Worm (Caenorhabditis elegans) whole organism, young adult: ENCODE results near the gene perm-5.
A peak's percentile ranks its signal among the peaks of the same experiment; 100 is the strongest.

Experiments used
- B0035.1 ChIP-seq: sonication (generic microtip); optimal IDR thresholded peaks from 2 replicates; lab custom pipeline; 2016; ENCODE audit warnings: missing genetic modification characterization, mild to moderate bottlenecking, missing compliant biosample characterization, missing genotype, missing genetic modification reagents
- B0261.1 ChIP-seq: sonication (generic microtip); optimal IDR thresholded peaks from 2 replicates; lab custom pipeline; 2016; ENCODE audit warnings: mild to moderate bottlenecking, missing genetic modification characterization, moderate library complexity, missing compliant biosample characterization
- F23B12.7 ChIP-seq: sonication (generic microtip); optimal IDR thresholded peaks from 2 replicates; lab custom pipeline; 2017; ENCODE audit warnings: missing genetic modification characterization, mild to moderate bottlenecking, missing compliant biosample characterization, antibody characterized with exemption, moderate library complexity; ENCODE audit not compliant: insufficient read depth
- F33H1.4 ChIP-seq: fragments of 200-800 bp; sonication (Bioruptor generic); IDR thresholded peaks from 2 replicates; pipeline ENCODE4 v1.3.6; 2022; ENCODE audit warnings: missing genetic modification reagents, missing genetic modification characterization, missing compliant biosample characterization
- F39B2.1 ChIP-seq: fragments of 200-800 bp; sonication (Bioruptor generic); IDR thresholded peaks from 2 replicates; pipeline ENCODE4 v1.3.6; 2022; ENCODE audit warnings: missing genetic modification reagents, missing genetic modification characterization, missing compliant biosample characterization
- F49E8.2 ChIP-seq: sonication (generic microtip); optimal IDR thresholded peaks from 3 replicates; lab custom pipeline; 2017; ENCODE audit warnings: missing genetic modification characterization, mild to moderate bottlenecking, missing compliant biosample characterization, antibody characterized with exemption, moderate library complexity; ENCODE audit not compliant: insufficient read depth
- F52B5.7 ChIP-seq: sonication (generic microtip); optimal IDR thresholded peaks from 2 replicates; lab custom pipeline; 2016; ENCODE audit warnings: mild to moderate bottlenecking, missing genetic modification characterization, missing compliant biosample characterization
- K11D2.4 ChIP-seq: fragments of 200-800 bp; sonication (Bioruptor generic); IDR thresholded peaks from 2 replicates; pipeline ENCODE4 v1.3.6; 2022; ENCODE audit warnings: missing genetic modification reagents, missing genetic modification characterization, missing compliant biosample characterization
- T26A5.8 ChIP-seq: sonication (generic microtip); optimal IDR thresholded peaks from 2 replicates; lab custom pipeline; 2016; ENCODE audit warnings: missing genetic modification characterization, missing compliant biosample characterization
- Y56A3A.18 ChIP-seq: fragments of 200-800 bp; sonication (Bioruptor generic); IDR thresholded peaks from 2 replicates; pipeline ENCODE4 v1.3.6; 2022; ENCODE audit warnings: missing genetic modification reagents, missing genetic modification characterization, missing compliant biosample characterization
- akir-1 ChIP-seq: fragments of 200-800 bp; sonication (Bioruptor generic); optimal IDR thresholded peaks from 2 replicates; lab custom pipeline; 2018; ENCODE audit warnings: mild to moderate bottlenecking, missing genetic modification characterization, moderate library complexity, missing compliant biosample characterization
- ama-1 ChIP-seq, 3 experiments: fragments of 150-350 bp in 1 of 3; sonication (generic microtip) in 2 of 3; optimal IDR thresholded peaks; 2 replicates each; lab custom pipeline; 2014 to 2018; ENCODE audit warnings: missing biosample characterization in 2 of 3, missing genetic modification characterization in 2 of 3, missing genetic modification reagents in 2 of 3
- aptf-2 ChIP-seq: fragments of 200-800 bp; sonication (Bioruptor generic); conservative IDR thresholded peaks from 2 replicates; pipeline ENCODE4 v1.3.6; 2022; ENCODE audit warnings: missing genetic modification reagents, missing genetic modification characterization, missing compliant biosample characterization
- bed-1 ChIP-seq: fragments of 200-800 bp; sonication (Bioruptor generic); IDR thresholded peaks from 2 replicates; pipeline ENCODE4 v1.3.6; 2022; ENCODE audit warnings: missing genetic modification reagents, missing genetic modification characterization, missing compliant biosample characterization
- ceh-58 ChIP-seq: fragments of 200-800 bp; sonication (Bioruptor generic); IDR thresholded peaks from 2 replicates; pipeline ENCODE4 v1.3.6; 2022; ENCODE audit warnings: missing genetic modification characterization, missing compliant biosample characterization
- chd-7 ChIP-seq: sonication (generic microtip); optimal IDR thresholded peaks from 2 replicates; lab custom pipeline; 2016; ENCODE audit warnings: mild to moderate bottlenecking, missing genetic modification characterization, moderate library complexity, missing compliant biosample characterization
- hmg-1.2 ChIP-seq: fragments of 200-800 bp; sonication (Bioruptor generic); IDR thresholded peaks from 2 replicates; pipeline ENCODE4 v1.3.6; 2022; ENCODE audit warnings: missing genetic modification reagents, missing genetic modification characterization, missing compliant biosample characterization
- hrde-1 ChIP-seq: sonication (generic microtip); optimal IDR thresholded peaks from 2 replicates; lab custom pipeline; 2016; ENCODE audit warnings: missing genetic modification characterization, mild to moderate bottlenecking, missing compliant biosample characterization, moderate library complexity, missing genotype, missing genetic modification reagents, borderline replicate concordance
- hsf-1 ChIP-seq: fragments of 200-800 bp; sonication (Bioruptor generic); IDR thresholded peaks from 2 replicates; pipeline ENCODE4 v1.3.6; 2022; ENCODE audit warnings: missing genetic modification reagents, missing genetic modification characterization, missing compliant biosample characterization
- lin-26 ChIP-seq: fragments of 200-800 bp; sonication (Bioruptor generic); IDR thresholded peaks from 2 replicates; pipeline ENCODE4 v1.3.6; 2022; ENCODE audit warnings: missing genetic modification reagents, missing genetic modification characterization, missing compliant biosample characterization
- lin-35 ChIP-seq, 3 experiments: fragments of 150-350 bp in 2 of 3; sonication (generic microtip) in 1 of 3; optimal IDR thresholded peaks; 2 replicates each; lab custom pipeline; 2014 to 2018; ENCODE audit warnings: missing biosample characterization in 3 of 3, missing genetic modification characterization in 3 of 3, missing genetic modification reagents in 3 of 3
- madf-10 ChIP-seq: sonication (generic microtip); optimal IDR thresholded peaks from 2 replicates; lab custom pipeline; 2016; ENCODE audit warnings: mild to moderate bottlenecking, missing genetic modification characterization, missing compliant biosample characterization
- madf-3 ChIP-seq: fragments of 200-800 bp; sonication (Bioruptor generic); IDR thresholded peaks from 2 replicates; pipeline ENCODE4 v1.3.6; 2022; ENCODE audit warnings: missing genetic modification reagents, missing genetic modification characterization, missing compliant biosample characterization
- madf-6 ChIP-seq: fragments of 200-800 bp; sonication (Bioruptor generic); IDR thresholded peaks from 2 replicates; pipeline ENCODE4 v1.3.6; 2022; ENCODE audit warnings: missing genetic modification reagents, missing genetic modification characterization, missing compliant biosample characterization
- madf-8 ChIP-seq: fragments of 200-800 bp; sonication (Bioruptor generic); conservative IDR thresholded peaks from 2 replicates; pipeline ENCODE4 v1.3.6; 2022; ENCODE audit warnings: missing genetic modification reagents, missing genetic modification characterization, missing compliant biosample characterization
- mel-28 ChIP-seq: sonication (generic microtip); optimal IDR thresholded peaks from 2 replicates; lab custom pipeline; 2016; ENCODE audit warnings: borderline replicate concordance, mild to moderate bottlenecking, missing genetic modification characterization, missing compliant biosample characterization
- mxl-1 ChIP-seq: sonication (generic microtip); optimal IDR thresholded peaks from 2 replicates; lab custom pipeline; 2016; ENCODE audit warnings: missing genetic modification characterization, missing compliant biosample characterization
- nfyb-1 ChIP-seq: fragments of 200-800 bp; sonication (Bioruptor generic); IDR thresholded peaks from 2 replicates; pipeline ENCODE4 v1.3.6; 2022; ENCODE audit warnings: missing genetic modification reagents, missing genetic modification characterization, missing compliant biosample characterization
- nhr-179 ChIP-seq: sonication (generic microtip); optimal IDR thresholded peaks from 2 replicates; lab custom pipeline; 2016; ENCODE audit warnings: mild to moderate bottlenecking, missing genetic modification characterization, missing compliant biosample characterization
- nhr-90 ChIP-seq: sonication (generic microtip); optimal IDR thresholded peaks from 2 replicates; lab custom pipeline; 2016; ENCODE audit warnings: missing genotype, mild to moderate bottlenecking, missing genetic modification characterization, missing compliant biosample characterization
- pbrm-1 ChIP-seq: fragments of 200-800 bp; sonication (Bioruptor generic); IDR thresholded peaks from 2 replicates; pipeline ENCODE4 v1.3.6; 2022; ENCODE audit warnings: missing genetic modification reagents, missing genetic modification characterization, missing compliant biosample characterization
- rpc-1 ChIP-seq, 2 experiments: fragments of 150-350 bp in 1 of 2; sonication (generic microtip) in 1 of 2; optimal IDR thresholded peaks; 2 replicates each; lab custom pipeline; 2014 to 2018; ENCODE audit warnings: missing biosample characterization in 1 of 2, missing genetic modification characterization in 1 of 2, missing genetic modification reagents in 1 of 2, missing genotype in 1 of 2
- snpc-1.1 ChIP-seq: sonication (generic microtip); optimal IDR thresholded peaks from 2 replicates; lab custom pipeline; 2017; ENCODE audit warnings: missing genetic modification characterization, mild to moderate bottlenecking, missing compliant biosample characterization, antibody characterized with exemption, moderate library complexity, missing genotype, missing genetic modification reagents; ENCODE audit not compliant: insufficient read depth
- somi-1 ChIP-seq: fragments of 200-800 bp; sonication (Bioruptor generic); optimal IDR thresholded peaks from 2 replicates; lab custom pipeline; 2018; ENCODE audit warnings: mild to moderate bottlenecking, missing genetic modification characterization, missing compliant biosample characterization
- tbx-9 ChIP-seq: sonication (generic microtip); optimal IDR thresholded peaks from 2 replicates; lab custom pipeline; 2016; ENCODE audit warnings: borderline replicate concordance, missing genetic modification characterization, inconsistent platforms, missing compliant biosample characterization
- unc-130 ChIP-seq: sonication (generic microtip); optimal IDR thresholded peaks from 2 replicates; lab custom pipeline; 2016; ENCODE audit warnings: missing genetic modification reagents, missing genetic modification characterization, missing compliant biosample characterization
- zfh-2 ChIP-seq: fragments of 200-800 bp; sonication (Bioruptor generic); conservative IDR thresholded peaks from 2 replicates; pipeline ENCODE4 v1.3.6; 2022; ENCODE audit warnings: missing genetic modification reagents, missing genetic modification characterization, missing compliant biosample characterization
- ztf-22 ChIP-seq: fragments of 200-800 bp; sonication (Bioruptor generic); optimal IDR thresholded peaks from 2 replicates; lab custom pipeline; 2018; ENCODE audit warnings: mild to moderate bottlenecking, missing genetic modification characterization, moderate library complexity, missing compliant biosample characterization
- ztf-26 ChIP-seq: sonication (generic microtip); optimal IDR thresholded peaks from 2 replicates; lab custom pipeline; 2017; ENCODE audit warnings: missing genetic modification characterization, missing compliant biosample characterization
- ztf-28 ChIP-seq: fragments of 200-800 bp; sonication (Bioruptor generic); IDR thresholded peaks from 2 replicates; pipeline ENCODE4 v1.3.6; 2022; ENCODE audit warnings: missing genetic modification reagents, missing genetic modification characterization, missing compliant biosample characterization

The perm-5 gene

ce11 chrIV:5725300-5725699 lies 22.0 kb upstream of the perm-5 start, which contains the start of gene H35B03.1:
Gene H35B03.1 (plus strand): TSS chrIV:5725600.
- TF ChIP-seq Y56A3A.18 (no peak), hrde-1 (tag; lab: Kevin White, UChicago) (no peak), T26A5.8 (tag; lab: Kevin White, UChicago) (no peak)

ce11 chrIV:5723659-5724058 lies 20.4 kb upstream of the perm-5 start:
- TF ChIP-seq hmg-1.2 (GFP tag; lab: Robert Waterston, UW): no peak
- TF ChIP-seq B0035.1 (tag; lab: Kevin White, UChicago): no peak
- no peak for TF ChIP-seq snpc-1.1 (tag; lab: Kevin White, UChicago)
- TF ChIP-seq ztf-28 (GFP tag; lab: Robert Waterston, UW): no peak
- TF ChIP-seq mxl-1 (tag; lab: Kevin White, UChicago): no peak
- no peak for TF ChIP-seq F39B2.1 (GFP tag; lab: Robert Waterston, UW)
- no peak for TF ChIP-seq chd-7 (tag; lab: Kevin White, UChicago)
- TF ChIP-seq nfyb-1 (GFP tag; lab: Robert Waterston, UW): no peak
- no peak for TF ChIP-seq lin-26 (GFP tag; lab: Robert Waterston, UW)
- no peak for TF ChIP-seq aptf-2
- TF ChIP-seq pbrm-1 (GFP tag; lab: Robert Waterston, UW): no peak
- no peak for TF ChIP-seq F23B12.7 (tag; lab: Kevin White, UChicago)
- TF ChIP-seq nhr-90 (tag; lab: Kevin White, UChicago): no peak
- TF ChIP-seq zfh-2 (GFP tag; lab: Robert Waterston, UW): no peak
- no peak for TF ChIP-seq F33H1.4 (GFP tag; lab: Robert Waterston, UW)
- TF ChIP-seq tbx-9 (tag; lab: Kevin White, UChicago): no peak
- TF ChIP-seq ceh-58 (GFP tag; lab: Robert Waterston, UW): no peak

DNA sequence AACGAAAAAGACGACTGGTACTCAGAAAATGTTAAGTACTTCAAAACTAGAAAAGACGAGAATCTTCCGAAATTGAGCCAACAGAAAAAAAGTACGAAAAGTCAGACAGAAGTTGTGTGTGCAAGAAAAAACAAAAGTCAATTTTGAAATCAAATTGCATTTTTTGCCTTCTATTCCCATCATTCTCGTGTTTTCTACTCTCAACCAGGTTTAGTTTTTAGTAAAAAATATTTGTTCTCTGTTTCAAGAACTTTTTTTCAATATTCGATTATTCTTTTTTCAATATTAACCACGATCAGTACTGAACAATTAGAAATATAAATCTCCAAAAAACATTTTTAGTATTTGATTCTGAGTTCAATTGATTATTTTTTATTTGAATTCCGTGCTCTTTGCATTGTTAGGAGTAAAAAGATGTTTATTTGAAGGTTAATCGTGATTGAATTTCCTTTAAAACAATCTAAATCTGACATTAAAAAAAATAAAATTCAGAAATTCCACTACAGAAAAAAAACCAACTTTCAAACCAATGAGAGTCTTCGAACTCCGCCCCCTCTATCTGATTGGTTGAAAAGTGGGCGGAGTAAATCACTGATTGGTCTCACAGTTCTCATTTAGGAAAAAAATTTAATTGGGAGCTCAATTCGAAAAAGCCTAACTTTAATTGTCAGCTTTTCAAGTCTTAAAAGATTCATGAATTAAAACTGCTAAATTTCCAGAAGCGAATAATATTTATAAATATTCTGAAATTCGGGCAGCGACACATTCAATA lies 12.3 kb upstream of the perm-5 start:
- TF ChIP-seq nfyb-1 (GFP tag; lab: Robert Waterston, UW) (peak; percentile 85), mel-28 (no peak), akir-1 (GFP tag; lab: Kevin White, UChicago) (no peak)

DNA sequence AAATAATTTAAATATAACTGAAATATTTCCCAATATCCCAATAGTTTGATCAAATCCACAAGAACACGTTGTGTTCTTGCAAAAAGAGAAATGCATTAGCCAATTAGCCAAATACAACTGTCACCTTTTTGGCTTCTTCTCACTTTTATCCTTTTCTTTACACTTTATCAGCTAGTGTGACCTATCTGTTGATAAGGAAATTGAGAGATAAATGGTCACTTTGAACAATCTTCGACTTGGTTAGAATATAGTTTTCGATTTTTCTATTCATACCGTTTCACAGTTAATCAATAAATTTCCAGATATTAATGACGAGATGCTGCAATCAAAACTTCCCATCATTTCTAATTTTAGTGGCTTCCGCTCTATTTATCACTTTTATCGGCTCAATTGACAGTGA lies 5.5 kb upstream of the perm-5 start, which contains the start of gene C55C3.1:
Gene C55C3.1, plus strand, starts transcription at position 301 of the 400 bp plus-strand sequence.
- TF ChIP-seq chd-7 (tag; lab: Kevin White, UChicago) (no peak), rpc-1 (optimal IDR thresholded peaks at IDR 0.05; lab: Kevin White, UChicago) (no peak), rpc-1 (tag; optimal IDR thresholded peaks at IDR 0.05; lab: Kevin White, UChicago) (no peak), hsf-1 (GFP tag; lab: Robert Waterston, UW) (no peak), nhr-179 (tag; lab: Kevin White, UChicago) (no peak), K11D2.4 (no peak), F49E8.2 (tag; lab: Kevin White, UChicago) (no peak)

DNA sequence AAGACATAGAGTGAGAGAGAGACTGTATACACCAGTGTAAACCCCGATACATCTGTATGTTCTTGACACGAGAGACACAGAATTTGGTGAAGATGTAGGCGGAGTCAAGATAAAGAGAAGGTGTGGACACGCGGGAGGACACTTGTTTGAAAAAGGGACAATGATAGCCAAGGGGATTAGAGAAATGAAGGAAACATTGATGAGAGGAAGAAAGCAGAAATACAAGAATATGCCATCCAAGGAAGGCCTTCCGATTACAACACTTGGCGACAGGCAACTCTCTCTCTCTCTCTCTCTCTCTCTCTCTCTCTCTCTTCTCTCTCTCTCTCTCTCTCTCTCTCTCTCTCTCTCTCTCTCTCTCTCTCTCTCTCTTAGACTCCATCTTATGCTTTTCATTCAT lies 3.3 kb upstream of the perm-5 start:
- TF ChIP-seq ztf-26 (tag; lab: Kevin White, UChicago): no peak
- TF ChIP-seq bed-1: no peak
- no peak for TF ChIP-seq madf-6 (GFP tag; lab: Robert Waterston, UW)
- no peak for TF ChIP-seq madf-10
- TF ChIP-seq ztf-22 (GFP tag; lab: Kevin White, UChicago): no peak
- no peak for TF ChIP-seq somi-1 (GFP tag; lab: Kevin White, UChicago)
- no peak for TF ChIP-seq lin-35 (GFP tag; optimal IDR thresholded peaks at IDR 0.05; lab: Kevin White, UChicago)
- TF ChIP-seq ama-1 (optimal IDR thresholded peaks at IDR 0.05; lab: Kevin White, UChicago): no peak
- no peak for TF ChIP-seq ama-1 (GFP tag; optimal IDR thresholded peaks at IDR 0.05; lab: Kevin White, UChicago)
- no peak for TF ChIP-seq madf-3 (GFP tag; lab: Robert Waterston, UW)
- no peak for TF ChIP-seq unc-130 (GFP tag; lab: Kevin White, UChicago)
- no peak for TF ChIP-seq aptf-2
- TF ChIP-seq B0261.1 (tag; lab: Kevin White, UChicago): no peak
- TF ChIP-seq madf-8 (GFP tag; lab: Robert Waterston, UW): no peak
- TF ChIP-seq F52B5.7: no peak
- no peak for TF ChIP-seq akir-1 (GFP tag; lab: Kevin White, UChicago)
